Worm (Caenorhabditis elegans): ENCODE results near the gene F11G11.15.

- no peak for TF ChIP-seq elt-3 (tag; optimal IDR thresholded peaks at IDR 0.05)
- no peak for TF ChIP-seq ceh-82 (tag; optimal IDR thresholded peaks at IDR 0.05)
- TF ChIP-seq mab-5 (tag; optimal IDR thresholded peaks at IDR 0.05): no peak
- TF ChIP-seq lsy-2 (tag; optimal IDR thresholded peaks at IDR 0.05): no peak
- TF ChIP-seq ztf-4 (tag; optimal IDR thresholded peaks at IDR 0.05): no peak
- no peak for TF ChIP-seq unc-55 (GFP tag; optimal IDR thresholded peaks at IDR 0.05)
- TF ChIP-seq nhr-12 (tag; optimal IDR thresholded peaks at IDR 0.05): no peak
- no peak for TF ChIP-seq fos-1 (tag; optimal IDR thresholded peaks at IDR 0.05)
- no peak for TF ChIP-seq aly-2 (tag; optimal IDR thresholded peaks at IDR 0.05)
- TF ChIP-seq R02D3.7 (tag; optimal IDR thresholded peaks at IDR 0.05): no peak
- no peak for TF ChIP-seq ztf-11 (tag; optimal IDR thresholded peaks at IDR 0.05)
Observed at ce11 chrII:4834761-4835160, 39.9 kb upstream of the F11G11.15 start, which contains the start of the genes C33F10.11 and C33F10.1.
